Fruit fly (Drosophila melanogaster) whole organism, prepupa: ENCODE results near the gene Mst84Dd.

ENCODE experiments used
- CG10631 ChIP-seq: fragments of 200-800 bp; sonication (Bioruptor generic); optimal IDR thresholded peaks from 2 replicates; lab custom pipeline; 2016; ENCODE audit warnings: missing biosample characterization, missing genetic modification characterization
- CG10669 ChIP-seq: fragments of 200-800 bp; sonication (Bioruptor generic); optimal IDR thresholded peaks from 3 replicates; lab custom pipeline; 2018; ENCODE audit warnings: missing biosample characterization, mild to moderate bottlenecking, missing genetic modification characterization, moderate library complexity
- CG11762 ChIP-seq: fragments of 200-800 bp; sonication (Bioruptor generic); optimal IDR thresholded peaks from 3 replicates; lab custom pipeline; 2016; ENCODE audit warnings: missing biosample characterization, missing genetic modification characterization; ENCODE audit not compliant: insufficient read depth
- CG15336 ChIP-seq: fragments of 200-800 bp; sonication (Bioruptor generic); IDR thresholded peaks from 2 replicates; pipeline ENCODE4 v1.3.6; 2022; ENCODE audit warnings: missing biosample characterization, missing genetic modification characterization
- CG1621 ChIP-seq: fragments of 200-800 bp; sonication (Bioruptor generic); optimal IDR thresholded peaks from 3 replicates; lab custom pipeline; 2018; ENCODE audit warnings: missing biosample characterization, mild to moderate bottlenecking, missing genetic modification characterization
- CG16779 ChIP-seq: fragments of 200-800 bp; sonication (Bioruptor generic); optimal IDR thresholded peaks from 3 replicates; lab custom pipeline; 2017; ENCODE audit warnings: missing biosample characterization, mild to moderate bottlenecking, missing genetic modification characterization
- CG3032 ChIP-seq: fragments of 200-800 bp; optimal IDR thresholded peaks from 2 replicates; lab custom pipeline; 2019; ENCODE audit warnings: missing biosample characterization, mild to moderate bottlenecking, missing genetic modification characterization, moderate library complexity
- CG31627 ChIP-seq: fragments of 200-800 bp; sonication (Bioruptor generic); optimal IDR thresholded peaks from 3 replicates; lab custom pipeline; 2016; ENCODE audit warnings: missing biosample characterization, missing genetic modification characterization
- CG32006 ChIP-seq: fragments of 200-800 bp; sonication (Bioruptor generic); optimal IDR thresholded peaks from 3 replicates; lab custom pipeline; 2017; ENCODE audit warnings: missing biosample characterization, mild to moderate bottlenecking, missing genetic modification characterization
- CG34406 ChIP-seq: fragments of 200-800 bp; sonication (Bioruptor generic); optimal IDR thresholded peaks from 3 replicates; lab custom pipeline; 2016; ENCODE audit warnings: missing biosample characterization, missing genetic modification characterization
- CG3919 ChIP-seq: fragments of 200-800 bp; sonication (Bioruptor generic); optimal IDR thresholded peaks from 3 replicates; lab custom pipeline; 2016; ENCODE audit warnings: missing biosample characterization, missing genetic modification characterization
- CG4318 ChIP-seq: fragments of 200-800 bp; sonication (Bioruptor generic); optimal IDR thresholded peaks from 3 replicates; lab custom pipeline; 2017; ENCODE audit warnings: missing biosample characterization, mild to moderate bottlenecking, missing genetic modification characterization
- CG6163 ChIP-seq: fragments of 200-800 bp; sonication (Bioruptor generic); IDR thresholded peaks from 3 replicates; pipeline ENCODE4 v1.3.6; 2022; ENCODE audit warnings: missing biosample characterization, missing genetic modification characterization
- CG6792 ChIP-seq: fragments of 200-800 bp; sonication (Bioruptor generic); optimal IDR thresholded peaks from 3 replicates; lab custom pipeline; 2016; ENCODE audit warnings: missing biosample characterization, missing genetic modification characterization
- CG6808 ChIP-seq: fragments of 200-800 bp; sonication (Bioruptor generic); optimal IDR thresholded peaks from 3 replicates; lab custom pipeline; 2017; ENCODE audit warnings: missing biosample characterization, missing genetic modification characterization, mild to moderate bottlenecking, moderate library complexity, missing genetic modification reagents
- CG6854 ChIP-seq: fragments of 200-800 bp; sonication (Bioruptor generic); optimal IDR thresholded peaks from 2 replicates; lab custom pipeline; 2017; ENCODE audit warnings: missing biosample characterization, mild to moderate bottlenecking, missing genetic modification characterization
- CG8119 ChIP-seq: fragments of 200-800 bp; sonication (Bioruptor generic); IDR thresholded peaks from 3 replicates; pipeline ENCODE4 v1.3.6; 2022; ENCODE audit warnings: missing biosample characterization, missing genetic modification characterization
- CG8632 ChIP-seq: fragments of 200-800 bp; sonication (Bioruptor generic); optimal IDR thresholded peaks from 3 replicates; lab custom pipeline; 2016; ENCODE audit warnings: missing biosample characterization, missing genetic modification characterization
- CG9139 ChIP-seq: fragments of 200-800 bp; sonication (Bioruptor generic); optimal IDR thresholded peaks from 3 replicates; lab custom pipeline; 2017; ENCODE audit warnings: missing biosample characterization, mild to moderate bottlenecking, missing genetic modification characterization
- Eip75B ChIP-seq: fragments of 200-800 bp; sonication (Bioruptor generic); optimal IDR thresholded peaks from 3 replicates; lab custom pipeline; 2016; ENCODE audit warnings: missing biosample characterization, missing genetic modification characterization
- Eip78C ChIP-seq: fragments of 200-800 bp; sonication (Bioruptor generic); peaks from one replicate; lab custom pipeline; 2016; ENCODE audit warnings: missing biosample characterization, missing genetic modification characterization
- Eip93F ChIP-seq: fragments of 200-800 bp; sonication (Bioruptor generic); optimal IDR thresholded peaks from 2 replicates; lab custom pipeline; 2016; ENCODE audit warnings: missing biosample characterization, mild to moderate bottlenecking, missing genetic modification characterization
- Ets21C ChIP-seq: fragments of 200-800 bp; sonication (Bioruptor generic); optimal IDR thresholded peaks from 3 replicates; lab custom pipeline; 2016; ENCODE audit warnings: missing biosample characterization, missing genetic modification characterization
- Ets96B ChIP-seq: fragments of 200-800 bp; optimal IDR thresholded peaks from 2 replicates; lab custom pipeline; 2019; ENCODE audit warnings: missing biosample characterization, mild to moderate bottlenecking, missing genetic modification characterization, moderate library complexity
- Gug ChIP-seq: fragments of 200-800 bp; sonication (Bioruptor generic); IDR thresholded peaks from 2 replicates; pipeline ENCODE4 v1.3.6; 2022; ENCODE audit warnings: missing biosample characterization, missing genetic modification characterization
- Hr38 ChIP-seq: sonication (Bioruptor generic); optimal IDR thresholded peaks from 2 replicates; lab custom pipeline; 2016; ENCODE audit warnings: missing biosample characterization, missing genetic modification characterization
- Lpt ChIP-seq: fragments of 200-800 bp; sonication (Bioruptor generic); optimal IDR thresholded peaks from 3 replicates; lab custom pipeline; 2016; ENCODE audit warnings: missing biosample characterization, missing genetic modification characterization
- Met ChIP-seq: fragments of 200-800 bp; sonication (Bioruptor generic); optimal IDR thresholded peaks from 3 replicates; lab custom pipeline; 2016; ENCODE audit warnings: missing biosample characterization, missing genetic modification characterization
- OdsH ChIP-seq: fragments of 200-800 bp; sonication (Bioruptor generic); optimal IDR thresholded peaks from 3 replicates; lab custom pipeline; 2016; ENCODE audit warnings: missing biosample characterization, missing genetic modification characterization
- Smox ChIP-seq: fragments of 200-800 bp; sonication (Bioruptor generic); optimal IDR thresholded peaks from 3 replicates; lab custom pipeline; 2016; ENCODE audit warnings: missing biosample characterization, missing genetic modification characterization
- Sox102F ChIP-seq: fragments of 200-800 bp; sonication (Bioruptor generic); optimal IDR thresholded peaks from 2 replicates; lab custom pipeline; 2016; ENCODE audit warnings: missing biosample characterization, mild to moderate bottlenecking, missing genetic modification characterization
- Sox14 ChIP-seq: fragments of 200-800 bp; sonication (Bioruptor generic); optimal IDR thresholded peaks from 3 replicates; lab custom pipeline; 2016; ENCODE audit warnings: missing biosample characterization, missing genetic modification characterization
- Sox15 ChIP-seq: fragments of 200-800 bp; sonication (Bioruptor generic); optimal IDR thresholded peaks from 3 replicates; lab custom pipeline; 2016; ENCODE audit warnings: missing biosample characterization, missing genetic modification characterization
- achi ChIP-seq: fragments of 200-800 bp; sonication (Bioruptor generic); optimal IDR thresholded peaks from 3 replicates; lab custom pipeline; 2016; ENCODE audit warnings: missing biosample characterization, missing genetic modification characterization
- acj6 ChIP-seq: fragments of 200-800 bp; sonication (Bioruptor generic); optimal IDR thresholded peaks from 3 replicates; lab custom pipeline; 2016; ENCODE audit warnings: missing biosample characterization, missing genetic modification characterization
- cyc ChIP-seq: fragments of 200-800 bp; sonication (Bioruptor generic); optimal IDR thresholded peaks from 3 replicates; lab custom pipeline; 2016; ENCODE audit warnings: missing biosample characterization, missing genetic modification characterization
- dsx ChIP-seq: fragments of 200-800 bp; optimal IDR thresholded peaks from 3 replicates; lab custom pipeline; 2019; ENCODE audit warnings: missing biosample characterization, mild to moderate bottlenecking, missing genetic modification characterization, moderate library complexity; ENCODE audit not compliant: poor library complexity, severe bottlenecking
- esn ChIP-seq: fragments of 200-800 bp; sonication (Bioruptor generic); optimal IDR thresholded peaks from 2 replicates; lab custom pipeline; 2016; ENCODE audit warnings: missing biosample characterization, mild to moderate bottlenecking, missing genetic modification characterization, moderate library complexity
- fd59A ChIP-seq: fragments of 200-800 bp; sonication (Bioruptor generic); optimal IDR thresholded peaks from 2 replicates; lab custom pipeline; 2017; ENCODE audit warnings: missing biosample characterization, mild to moderate bottlenecking, missing genetic modification characterization, missing genetic modification reagents
- fkh ChIP-seq: fragments of 200-800 bp; sonication (Bioruptor generic); optimal IDR thresholded peaks from 3 replicates; lab custom pipeline; 2017; ENCODE audit warnings: missing biosample characterization, mild to moderate bottlenecking, missing genetic modification characterization, moderate library complexity
- lz ChIP-seq: fragments of 200-800 bp; sonication (Bioruptor generic); optimal IDR thresholded peaks from 3 replicates; lab custom pipeline; 2016; ENCODE audit warnings: missing biosample characterization, missing genetic modification characterization
- net ChIP-seq: fragments of 200-800 bp; sonication (Bioruptor generic); optimal IDR thresholded peaks from 3 replicates; lab custom pipeline; 2016; ENCODE audit warnings: missing biosample characterization, missing genetic modification characterization
- pdm3 ChIP-seq: fragments of 200-800 bp; sonication (Bioruptor generic); optimal IDR thresholded peaks from 3 replicates; lab custom pipeline; 2016; ENCODE audit warnings: missing biosample characterization, missing genetic modification characterization
- salr ChIP-seq, 2 experiments: fragments of 200-800 bp; sonication (Bioruptor generic); optimal IDR thresholded peaks; 3 replicates each; lab custom pipeline; 2016 to 2018; ENCODE audit warnings: missing biosample characterization in 2 of 2, missing genetic modification characterization in 2 of 2, mild to moderate bottlenecking in 1 of 2
- spab ChIP-seq: fragments of 200-800 bp; sonication (Bioruptor generic); optimal IDR thresholded peaks from 2 replicates; lab custom pipeline; 2017; ENCODE audit warnings: missing biosample characterization, mild to moderate bottlenecking, missing genetic modification characterization, missing genetic modification reagents
- ss ChIP-seq, 2 experiments: fragments of 200-800 bp; sonication (Bioruptor generic); optimal IDR thresholded peaks; 2 replicates in 1 of 2; 3 replicates in 1 of 2; lab custom pipeline; 2017 to 2018; ENCODE audit warnings: mild to moderate bottlenecking in 2 of 2, missing biosample characterization in 2 of 2, missing genetic modification characterization in 2 of 2, moderate library complexity in 1 of 2
- svp ChIP-seq: fragments of 200-800 bp; sonication (Bioruptor generic); peaks from one replicate; lab custom pipeline; 2016; ENCODE audit warnings: missing biosample characterization, missing genetic modification characterization
- topi ChIP-seq: fragments of 200-800 bp; sonication (Bioruptor generic); optimal IDR thresholded peaks from 3 replicates; lab custom pipeline; 2016; ENCODE audit warnings: missing biosample characterization, missing genetic modification characterization
- vri ChIP-seq: fragments of 200-800 bp; sonication (Bioruptor generic); optimal IDR thresholded peaks from 3 replicates; lab custom pipeline; 2016; ENCODE audit warnings: missing biosample characterization, mild to moderate bottlenecking, missing genetic modification characterization

Gene Mst84Dd

DNA sequence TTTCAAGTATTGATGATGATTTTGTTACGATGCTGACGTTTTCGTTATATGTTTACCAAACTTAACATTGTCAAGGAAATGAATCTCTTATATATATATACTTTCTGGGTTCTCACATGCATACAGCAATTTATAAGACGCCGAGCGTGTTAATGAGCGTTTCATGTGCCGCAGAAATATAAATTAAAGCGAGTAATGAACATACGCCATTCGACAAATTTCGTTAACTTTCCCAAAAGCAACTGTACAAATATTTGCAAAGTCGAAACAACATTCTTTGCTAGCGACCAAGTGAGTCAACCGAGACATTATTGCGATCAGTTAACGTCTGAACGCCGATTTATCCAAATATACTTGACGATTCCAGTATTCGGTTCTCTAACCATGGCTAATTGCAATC, 18.8 kb downstream of the Mst84Dd start, which contains the start of gene CG31496:
TSS of gene CG31496 (plus strand) at position 301 of the 400 bp plus-strand sequence.
- TF ChIP-seq Hr38: no peak
- TF ChIP-seq CG6854 (GFP tag; lab: Kevin White, UChicago): no peak
- no peak for TF ChIP-seq Eip93F
- TF ChIP-seq Sox15 (GFP tag; lab: Kevin White, UChicago): no peak
- TF ChIP-seq fkh: peak; percentile 36
- no peak for TF ChIP-seq lz (GFP tag; lab: Kevin White, UChicago)
- TF ChIP-seq CG32006 (GFP tag; lab: Kevin White, UChicago): no peak

DNA sequence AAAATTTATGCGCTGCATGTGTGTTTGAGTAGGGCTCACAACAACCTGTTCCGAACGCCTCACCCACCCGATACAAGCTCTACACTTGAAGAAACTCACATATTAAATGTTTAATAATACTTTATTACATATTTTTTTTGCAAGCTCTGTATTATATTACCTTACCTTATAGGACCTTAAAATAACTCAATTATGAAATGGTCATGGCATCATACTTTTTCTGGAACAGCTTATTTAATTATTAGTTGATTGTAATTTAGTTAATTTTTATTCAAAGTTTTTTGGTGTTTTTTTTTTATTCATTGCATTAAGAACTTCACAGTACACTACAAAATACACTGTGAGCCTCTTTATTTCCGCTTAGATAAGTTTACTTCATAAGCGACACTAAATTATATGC, 27.1 kb downstream of the Mst84Dd start:
- TF ChIP-seq Ets21C (GFP tag; lab: Kevin White, UChicago) (no peak), cyc (peak; percentile 16), Met (GFP tag; lab: Kevin White, UChicago) (peak; percentile 55), CG4318 (GFP tag; lab: Kevin White, UChicago) (no peak), Gug (GFP tag; lab: Robert Waterston, UW) (no peak), Sox102F (GFP tag; lab: Kevin White, UChicago) (peak; percentile 26), ss (GFP tag; optimal IDR thresholded peaks at IDR 0.05; lab: Kevin White, UChicago) (peak in 1 of 2 experiments; percentile 52), svp (GFP tag; lab: Kevin White, UChicago) (peak; percentile 69), lz (GFP tag; lab: Kevin White, UChicago) (peak; percentile 18), esn (GFP tag; lab: Kevin White, UChicago) (peak; percentile 64), CG10669 (GFP tag; lab: Kevin White, UChicago) (peak; percentile 40), CG8119 (GFP tag; lab: Robert Waterston, UW) (peak; percentile 35; the same call in 1 of the 3 replicates), CG6792 (peak; percentile 30), salr (GFP tag; optimal IDR thresholded peaks at IDR 0.05; lab: Kevin White, UChicago) (peak in 1 of 2 experiments; percentile 7), net (no peak), achi (GFP tag; lab: Kevin White, UChicago) (peak; percentile 26), CG3919 (GFP tag; lab: Kevin White, UChicago) (peak; percentile 45), CG32006 (GFP tag; lab: Kevin White, UChicago) (peak; percentile 19), dsx (GFP tag; lab: Kevin White, UChicago) (peak; percentile 18), Sox14 (peak; percentile 35), CG8632 (GFP tag; lab: Kevin White, UChicago) (peak; percentile 37), pdm3 (GFP tag; lab: Kevin White, UChicago) (peak; percentile 20), Eip75B (GFP tag; lab: Kevin White, UChicago) (peak; percentile 25), vri (GFP tag; lab: Kevin White, UChicago) (peak; percentile 12), CG3032 (peak; percentile 64), Hr38 (no peak), Smox (peak; percentile 45), CG9139 (GFP tag; lab: Kevin White, UChicago) (no peak), CG16779 (no peak), CG6163 (0 out of 3 replicates have a peak, but pooled peaks have one; percentile 13), fd59A (GFP tag; lab: Kevin White, UChicago) (peak; percentile 4), OdsH (GFP tag; lab: Kevin White, UChicago) (peak; percentile 44), Eip78C (peak; percentile 90), Ets96B (tag; lab: Kevin White, UChicago) (peak; percentile 57), acj6 (GFP tag; lab: Kevin White, UChicago) (peak; percentile 56), topi (GFP tag; lab: Kevin White, UChicago) (peak; percentile 58), CG1621 (tag; lab: Kevin White, UChicago) (no peak), CG15336 (GFP tag; lab: Robert Waterston, UW) (0 out of 2 replicates have a peak, but pooled peaks have one; percentile 19), spab (peak; percentile 31), CG11762 (GFP tag; lab: Kevin White, UChicago) (peak; percentile 13), CG6808 (GFP tag; lab: Kevin White, UChicago) (peak; percentile 28), CG34406 (peak; percentile 62), Eip93F (no peak), Lpt (peak; percentile 45), CG6854 (GFP tag; lab: Kevin White, UChicago) (no peak), CG31627 (GFP tag; lab: Kevin White, UChicago) (peak; percentile 10), CG10631 (GFP tag; lab: Kevin White, UChicago) (peak; percentile 52)
- TF ChIP-seq, all 60 proteins: peak for 37
